Fruit fly (Drosophila melanogaster): Measurements from ENCODE around the gene CG5265.

DNA sequence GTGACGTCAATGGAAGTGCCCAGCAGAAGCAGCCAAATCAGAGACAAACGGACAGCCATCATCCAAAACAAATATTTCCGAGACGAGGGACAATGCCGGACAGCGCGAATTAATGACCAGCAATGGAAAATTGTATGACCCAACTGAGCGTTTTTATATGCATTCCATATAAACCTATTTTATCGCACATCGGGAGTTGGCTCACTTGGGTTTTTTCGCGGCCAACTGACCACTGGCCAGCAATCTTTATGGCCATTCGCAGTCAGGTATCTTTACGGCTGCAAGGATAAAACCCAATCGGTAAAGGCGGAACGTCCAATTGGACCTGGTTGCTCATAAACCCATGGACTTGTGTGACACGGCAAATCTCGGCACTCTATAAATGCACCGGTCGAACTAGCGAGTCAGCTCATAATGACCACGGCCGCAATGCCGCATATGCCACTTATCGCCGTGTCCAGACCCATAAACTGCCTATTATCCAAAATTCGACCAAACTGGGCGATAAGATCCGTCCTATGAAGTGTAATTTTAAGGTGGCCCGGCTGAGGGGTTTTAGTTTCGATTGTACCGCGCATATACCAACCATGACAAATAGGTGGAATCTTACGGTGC, 6.6 kb upstream of the CG5265 start, which contains the start of the genes CG4053 and CG31266:
- TF ChIP-seq ey (GFP tag; optimal IDR thresholded peaks at IDR 0.05) (no peak), HLH106 (tag; optimal IDR thresholded peaks at IDR 0.05) (no peak), Jra (GFP tag; optimal IDR thresholded peaks at IDR 0.05) (no peak), CG9705 (GFP tag; optimal IDR thresholded peaks at IDR 0.05) (no peak), lola (GFP tag; optimal IDR thresholded peaks at IDR 0.05) (no peak), pan (optimal IDR thresholded peaks at IDR 0.05) (no peak), foxo (GFP tag; optimal IDR thresholded peaks at IDR 0.05) (no peak), CrebA (GFP tag; optimal IDR thresholded peaks at IDR 0.05; ENCODE audit: borderline replicate concordance) (peak; percentile 2)

Measured in whole organism, wandering third instar larva.